Worm (Caenorhabditis elegans): ENCODE results near the gene F09C6.3.

DNA sequence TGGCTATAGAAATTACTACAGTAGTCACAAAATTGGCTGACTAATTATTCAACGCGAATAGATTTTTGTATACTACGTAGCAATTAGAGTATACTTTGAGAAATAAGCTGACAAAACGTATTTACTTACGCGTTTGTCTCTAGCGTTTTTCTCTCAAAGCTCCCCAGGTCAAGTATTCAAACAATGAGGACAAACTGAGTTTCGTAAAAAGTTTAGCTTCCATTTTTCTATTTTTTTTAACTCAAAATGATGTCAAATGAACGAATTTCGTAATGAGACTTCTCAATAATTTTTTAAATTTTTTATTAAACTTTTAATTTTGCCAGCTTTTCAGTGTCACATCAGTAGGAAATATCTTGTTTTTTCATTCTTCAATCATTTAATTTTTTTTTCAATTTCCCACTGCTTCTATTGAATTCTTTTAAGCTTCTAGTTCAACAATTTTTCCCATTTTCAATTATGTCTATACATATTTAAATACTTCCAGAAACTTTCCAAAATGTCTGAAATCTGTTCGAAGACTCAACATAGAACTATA, 8.9 kb upstream of the F09C6.3 start, which contains the start of the genes ifas-2 and fbxa-44:
- TF ChIP-seq ama-1 (optimal IDR thresholded peaks at IDR 0.05) (no peak), ama-1 (GFP tag; optimal IDR thresholded peaks at IDR 0.05) (no peak), F52B5.7 (tag; optimal IDR thresholded peaks at IDR 0.05) (no peak), lag-1 (GFP tag; IDR thresholded peaks at IDR 0.05) (no peak), lin-26 (GFP tag; IDR thresholded peaks at IDR 0.05) (no peak), aptf-3 (GFP tag; IDR thresholded peaks at IDR 0.05) (no peak), F37B4.10 (GFP tag; IDR thresholded peaks at IDR 0.05) (no peak), nhr-90 (tag; optimal IDR thresholded peaks at IDR 0.05) (no peak), die-1 (tag; optimal IDR thresholded peaks at IDR 0.05) (no peak), let-526 (GFP tag; IDR thresholded peaks at IDR 0.05) (no peak), mel-28 (tag; optimal IDR thresholded peaks at IDR 0.05; ENCODE audit: borderline replicate concordance) (no peak)
